Fruit fly (Drosophila melanogaster) whole organism, pupa: ENCODE data around the gene Sas10.

Experiments
- CG13204 ChIP-seq: fragments of 200-800 bp; sonication (Bioruptor generic); optimal IDR thresholded peaks from 2 replicates; lab custom pipeline; 2018; ENCODE audit warnings: missing biosample characterization, mild to moderate bottlenecking, missing genetic modification characterization, moderate library complexity
- CG15710 ChIP-seq: fragments of 200-800 bp; sonication (Bioruptor generic); optimal IDR thresholded peaks from 2 replicates; lab custom pipeline; 2018; ENCODE audit warnings: missing biosample characterization, mild to moderate bottlenecking, missing genetic modification characterization, moderate library complexity
- CG32121 ChIP-seq: fragments of 200-800 bp; sonication (Bioruptor generic); IDR thresholded peaks from 2 replicates; pipeline ENCODE4 v1.3.6; 2022; ENCODE audit warnings: missing biosample characterization, missing genetic modification characterization
- CG4496 ChIP-seq: fragments of 200-800 bp; sonication (Bioruptor generic); IDR thresholded peaks from 3 replicates; pipeline ENCODE4 v1.3.6; 2022; ENCODE audit warnings: missing biosample characterization, missing genetic modification characterization
- CG8301 ChIP-seq: fragments of 200-800 bp; sonication (Bioruptor generic); optimal IDR thresholded peaks from 2 replicates; lab custom pipeline; 2018; ENCODE audit warnings: missing biosample characterization, mild to moderate bottlenecking, missing genetic modification characterization
- CG9948 ChIP-seq: fragments of 200-800 bp; sonication (Bioruptor generic); optimal IDR thresholded peaks from 2 replicates; lab custom pipeline; 2018; ENCODE audit warnings: missing biosample characterization, mild to moderate bottlenecking, missing genetic modification characterization, moderate library complexity
- D1 ChIP-seq: fragments of 200-800 bp; sonication (Bioruptor generic); optimal IDR thresholded peaks from 2 replicates; lab custom pipeline; 2018; ENCODE audit warnings: missing biosample characterization, mild to moderate bottlenecking, missing genetic modification characterization, moderate library complexity
- Ets98B ChIP-seq: fragments of 200-800 bp; sonication (Bioruptor generic); IDR thresholded peaks from 2 replicates; pipeline ENCODE4 v1.3.6; 2022; ENCODE audit warnings: missing biosample characterization, missing genetic modification characterization
- Pif1B ChIP-seq: fragments of 200-800 bp; sonication (Bioruptor generic); optimal IDR thresholded peaks from 3 replicates; lab custom pipeline; 2016; ENCODE audit warnings: missing biosample characterization, missing genetic modification characterization
- fd96Ca ChIP-seq: fragments of 200-800 bp; sonication (Bioruptor generic); IDR thresholded peaks from 3 replicates; pipeline ENCODE4 v1.3.6; 2022; ENCODE audit warnings: missing biosample characterization, missing genetic modification characterization

DNA sequence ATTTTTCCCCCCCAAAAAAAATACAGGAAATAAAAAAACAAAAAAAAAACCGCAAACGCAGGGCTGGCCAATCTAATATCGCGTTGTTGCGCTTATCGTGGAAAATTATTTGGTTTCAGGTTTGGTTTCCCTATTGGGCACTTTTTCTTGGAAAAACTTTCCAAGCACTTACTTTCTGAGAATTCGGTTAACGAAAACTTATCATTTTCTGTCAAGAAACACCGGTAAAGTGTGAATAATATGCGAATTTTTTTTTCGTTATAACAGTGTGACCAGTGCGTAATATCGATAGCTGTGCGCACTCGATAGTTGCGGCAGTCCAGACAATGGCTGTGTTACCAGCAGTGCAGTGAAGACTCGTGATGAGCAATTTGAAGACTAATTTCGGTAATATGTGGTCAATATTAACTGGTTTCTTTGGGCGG is 5.3 kb downstream of the Sas10 start, which contains the start of gene Rnp4F:
- TF ChIP-seq fd96Ca (GFP tag; lab: Robert Waterston, UW) = peak; percentile 79
- TF ChIP-seq CG8301 (tag; lab: Kevin White, UChicago) = no peak
- no peak for TF ChIP-seq D1
- peak; percentile 60 for TF ChIP-seq Ets98B (GFP tag; lab: Robert Waterston, UW)
- TF ChIP-seq CG13204 (GFP tag; lab: Kevin White, UChicago) = no peak
- TF ChIP-seq CG9948 (tag; lab: Kevin White, UChicago) = peak; percentile 51
- peak; percentile 72 for TF ChIP-seq CG15710 (tag; lab: Kevin White, UChicago)
- TF ChIP-seq CG32121 (GFP tag; lab: Robert Waterston, UW) = peak; percentile 63
- TF ChIP-seq Pif1B (GFP tag; lab: Kevin White, UChicago) = no peak
- peak; percentile 84; the same call in 2 of the 3 replicates for TF ChIP-seq CG4496 (GFP tag; lab: Robert Waterston, UW)
